Fruit fly (Drosophila melanogaster): ENCODE data around the gene CG14642.

- no peak for TF ChIP-seq CG8478 (optimal IDR thresholded peaks at IDR 0.05)
- TF ChIP-seq psq (optimal IDR thresholded peaks at IDR 0.05), result no peak
These were observed 37.5 kb upstream of the CG14642 start, which contains the start of gene cpx for dm6 chr3R:4280062-4280461.

Data from whole organism.